Fruit fly (Drosophila melanogaster) whole organism, prepupa: ENCODE results near the gene CG17221.

Experiments used
- CG15336 ChIP-seq: fragments of 200-800 bp; sonication (Bioruptor generic); IDR thresholded peaks from 2 replicates; pipeline ENCODE4 v1.3.6; 2022; ENCODE audit warnings: missing biosample characterization, missing genetic modification characterization
- Hr39 ChIP-seq: fragments of 200-800 bp; sonication (Bioruptor generic); optimal IDR thresholded peaks from 2 replicates; lab custom pipeline; 2016; ENCODE audit warnings: missing biosample characterization, missing genetic modification characterization
- Hr4 ChIP-seq: fragments of 200-800 bp; sonication (Bioruptor generic); optimal IDR thresholded peaks from 3 replicates; lab custom pipeline; 2016; ENCODE audit warnings: missing biosample characterization, missing genetic modification characterization
- Lpt ChIP-seq: fragments of 200-800 bp; sonication (Bioruptor generic); optimal IDR thresholded peaks from 3 replicates; lab custom pipeline; 2016; ENCODE audit warnings: missing biosample characterization, missing genetic modification characterization
- Sox102F ChIP-seq: fragments of 200-800 bp; sonication (Bioruptor generic); optimal IDR thresholded peaks from 2 replicates; lab custom pipeline; 2016; ENCODE audit warnings: missing biosample characterization, mild to moderate bottlenecking, missing genetic modification characterization
- dac ChIP-seq: fragments of 200-800 bp; sonication (Bioruptor generic); optimal IDR thresholded peaks from 2 replicates; lab custom pipeline; 2017; ENCODE audit warnings: missing biosample characterization, mild to moderate bottlenecking, missing genetic modification characterization
- eg ChIP-seq: fragments of 200-800 bp; sonication (Bioruptor generic); IDR thresholded peaks from 3 replicates; pipeline ENCODE4 v1.3.6; 2022; ENCODE audit warnings: missing biosample characterization, missing genetic modification characterization
- salr ChIP-seq, 2 experiments: fragments of 200-800 bp; sonication (Bioruptor generic); optimal IDR thresholded peaks; 3 replicates each; lab custom pipeline; 2016 to 2018; ENCODE audit warnings: missing biosample characterization in 2 of 2, missing genetic modification characterization in 2 of 2, mild to moderate bottlenecking in 1 of 2

DNA sequence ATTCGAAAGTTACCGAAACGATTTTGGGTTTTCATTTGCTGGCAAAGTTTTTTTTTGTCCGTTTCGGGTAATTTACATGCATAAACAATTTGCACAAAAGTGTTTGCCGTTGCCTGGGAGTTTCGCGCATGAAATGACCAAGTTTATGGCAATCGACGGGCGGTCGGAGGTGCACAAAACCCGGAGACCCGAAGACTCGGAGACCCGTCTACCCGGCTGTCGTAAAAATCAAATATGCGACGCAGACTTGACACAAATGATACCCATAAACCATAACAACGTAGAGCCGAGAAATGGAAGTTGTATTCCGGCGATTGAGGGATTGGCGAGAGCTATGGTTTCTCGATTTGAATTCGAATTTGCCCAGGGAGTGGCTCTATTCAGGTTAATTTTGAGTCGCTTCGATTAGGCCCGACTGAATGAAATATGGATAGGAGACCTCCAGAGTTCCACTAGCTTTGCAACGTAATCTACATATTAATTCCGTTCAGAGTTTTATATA is 32.8 kb upstream of the CG17221 start:
- no peak for TF ChIP-seq CG15336 (GFP tag; lab: Robert Waterston, UW)
- no peak for TF ChIP-seq Hr4 (GFP tag; lab: Kevin White, UChicago)
- TF ChIP-seq dac (GFP tag; lab: Kevin White, UChicago): no peak
- no peak for TF ChIP-seq eg (GFP tag; lab: Robert Waterston, UW)
- TF ChIP-seq Lpt (GFP tag; lab: Kevin White, UChicago): no peak
- TF ChIP-seq Hr39: no peak
- no peak for TF ChIP-seq salr (GFP tag; optimal IDR thresholded peaks at IDR 0.05; lab: Kevin White, UChicago)
- TF ChIP-seq Sox102F (GFP tag; lab: Kevin White, UChicago): no peak
